Worm (Caenorhabditis elegans) whole organism, early embryonic: ENCODE measurements around the gene nhr-197.

Experiments
- B0310.2 ChIP-seq: sonication (generic microtip); optimal IDR thresholded peaks from 2 replicates; lab custom pipeline; 2016; ENCODE audit warnings: mild to moderate bottlenecking, missing genetic modification characterization, missing compliant biosample characterization
- aly-1 ChIP-seq: sonication (generic microtip); optimal IDR thresholded peaks from 2 replicates; lab custom pipeline; 2016; ENCODE audit warnings: missing genetic modification characterization, missing compliant biosample characterization
- ama-1 ChIP-seq: fragments of 150-350 bp; optimal IDR thresholded peaks from 2 replicates; lab custom pipeline; 2014
- ceh-13 ChIP-seq: fragments of 200-800 bp; sonication (Bioruptor generic); optimal IDR thresholded peaks from 2 replicates; lab custom pipeline; 2018; ENCODE audit warnings: mild to moderate bottlenecking, missing genetic modification characterization, missing compliant biosample characterization
- ceh-36 ChIP-seq: sonication (generic microtip); optimal IDR thresholded peaks from 2 replicates; lab custom pipeline; 2016; ENCODE audit warnings: missing genetic modification characterization, inconsistent platforms, missing compliant biosample characterization
- ets-7 ChIP-seq: sonication (generic microtip); optimal IDR thresholded peaks from 2 replicates; lab custom pipeline; 2016; ENCODE audit warnings: missing genotype, missing genetic modification characterization, missing compliant biosample characterization
- flt-1 ChIP-seq: fragments of 200-800 bp; sonication (Bioruptor generic); IDR thresholded peaks from 2 replicates; pipeline ENCODE4 v1.3.6; 2022; ENCODE audit warnings: missing genetic modification characterization, missing compliant biosample characterization
- hmbx-1 ChIP-seq: sonication (generic microtip); optimal IDR thresholded peaks from 2 replicates; lab custom pipeline; 2016; ENCODE audit warnings: mild to moderate bottlenecking, missing genetic modification characterization, missing compliant biosample characterization
- hmg-4 ChIP-seq: fragments of 200-800 bp; sonication (Bioruptor generic); optimal IDR thresholded peaks from 2 replicates; lab custom pipeline; 2018; ENCODE audit warnings: mild to moderate bottlenecking, missing genetic modification characterization, missing compliant biosample characterization
- pes-1 ChIP-seq: fragments of 200-800 bp; sonication (Bioruptor generic); IDR thresholded peaks from 2 replicates; pipeline ENCODE4 v1.3.6; 2022; ENCODE audit warnings: missing genetic modification reagents, missing genetic modification characterization, missing compliant biosample characterization
- sea-1 ChIP-seq: fragments of 200-800 bp; sonication (Bioruptor generic); conservative IDR thresholded peaks from 2 replicates; pipeline ENCODE4 v1.3.6; 2022; ENCODE audit warnings: missing genetic modification characterization, missing compliant biosample characterization
- tbx-37 ChIP-seq: fragments of 200-800 bp; sonication (Bioruptor generic); conservative IDR thresholded peaks from 2 replicates; pipeline ENCODE4 v1.3.6; 2022; ENCODE audit warnings: missing genetic modification reagents, missing genetic modification characterization, missing compliant biosample characterization

ce11 chrV:15735720-15736119 lies 48.0 kb downstream of the nhr-197 start, which contains the start of gene str-27:
- TF ChIP-seq aly-1 (no peak), flt-1 (GFP tag; lab: Robert Waterston, UW) (no peak), tbx-37 (GFP tag; lab: Robert Waterston, UW) (no peak), pes-1 (no peak), B0310.2 (tag; lab: Kevin White, UChicago) (no peak), ama-1 (lab: Kevin White, UChicago) (no peak), ceh-13 (GFP tag; lab: Kevin White, UChicago) (no peak), ets-7 (tag; lab: Kevin White, UChicago) (no peak), ceh-36 (tag; lab: Kevin White, UChicago) (no peak), hmg-4 (GFP tag; lab: Kevin White, UChicago) (no peak), hmbx-1 (tag; lab: Kevin White, UChicago) (no peak), sea-1 (no peak)
